Fruit fly (Drosophila melanogaster): ENCODE data around the gene ex.

ex gene

DNA sequence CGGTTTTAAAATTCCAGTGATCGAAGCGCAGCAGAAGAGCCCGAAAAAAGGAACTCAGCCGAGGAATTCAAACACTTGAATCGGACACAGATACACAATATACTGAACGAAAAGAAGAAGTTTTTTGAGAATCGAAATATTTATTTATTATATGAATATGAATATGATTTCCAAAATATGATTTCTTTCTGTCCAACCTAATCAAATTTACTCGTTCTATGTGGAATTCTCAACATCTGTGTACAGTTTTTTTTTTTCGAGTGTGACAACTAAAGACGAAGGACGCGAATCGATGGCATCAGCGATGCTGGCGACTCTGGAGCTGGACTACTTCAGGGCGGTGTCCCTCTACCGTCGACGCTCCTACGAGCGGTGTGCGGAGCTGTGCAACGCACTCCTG lies 7.9 kb upstream of the ex start:
- no peak for TF ChIP-seq CG17801 (GFP tag; optimal IDR thresholded peaks at IDR 0.05; ENCODE audit: partially characterized antibody)

- no peak for TF ChIP-seq CG17801 (GFP tag; optimal IDR thresholded peaks at IDR 0.05; ENCODE audit: partially characterized antibody)
Measured at dm6 chr2L:425491-425890, 5.5 kb upstream of the ex start.

- no peak for TF ChIP-seq CG17801 (GFP tag; optimal IDR thresholded peaks at IDR 0.05; ENCODE audit: partially characterized antibody)
Measured at dm6 chr2L:426449-426848, 4.6 kb upstream of the ex start.

- TF ChIP-seq CG17801 (GFP tag; optimal IDR thresholded peaks at IDR 0.05; ENCODE audit: partially characterized antibody), result no peak
Measured at dm6 chr2L:427338-428234, 3.4 kb upstream of the ex start.

- TF ChIP-seq CG17801 (GFP tag; optimal IDR thresholded peaks at IDR 0.05; ENCODE audit: partially characterized antibody), result no peak
Measured at dm6 chr2L:428380-428989, 2.5 kb upstream of the ex start.

- TF ChIP-seq CG17801 (GFP tag; optimal IDR thresholded peaks at IDR 0.05; ENCODE audit: partially characterized antibody), result no peak
Measured at dm6 chr2L:429680-430484, 1.1 kb upstream of the ex start.

DNA sequence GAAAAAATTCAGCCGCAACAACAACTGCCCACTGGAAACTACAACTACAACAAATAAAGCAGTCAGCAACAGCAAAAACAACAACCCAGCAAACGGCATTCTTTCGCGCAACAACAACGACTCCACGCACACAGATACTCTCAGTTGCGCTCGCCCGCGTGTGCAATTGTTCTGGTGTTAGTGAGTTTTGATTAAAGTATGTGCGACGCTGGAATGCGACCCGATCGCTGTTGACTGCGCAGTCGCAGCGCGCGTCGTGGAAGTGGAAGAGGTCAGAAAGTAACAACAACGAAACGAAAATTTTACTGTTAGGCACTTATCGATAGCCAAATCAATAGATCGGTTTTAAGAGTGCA lies 580 bp downstream of the ex start:
- TF ChIP-seq CG17801 (GFP tag; optimal IDR thresholded peaks at IDR 0.05; ENCODE audit: partially characterized antibody), result no peak

dm6 chr2L:432119-432518 lies 1.1 kb downstream of the ex start:
- peak; percentile 4 for TF ChIP-seq CG17801 (GFP tag; optimal IDR thresholded peaks at IDR 0.05; ENCODE audit: partially characterized antibody)

DNA sequence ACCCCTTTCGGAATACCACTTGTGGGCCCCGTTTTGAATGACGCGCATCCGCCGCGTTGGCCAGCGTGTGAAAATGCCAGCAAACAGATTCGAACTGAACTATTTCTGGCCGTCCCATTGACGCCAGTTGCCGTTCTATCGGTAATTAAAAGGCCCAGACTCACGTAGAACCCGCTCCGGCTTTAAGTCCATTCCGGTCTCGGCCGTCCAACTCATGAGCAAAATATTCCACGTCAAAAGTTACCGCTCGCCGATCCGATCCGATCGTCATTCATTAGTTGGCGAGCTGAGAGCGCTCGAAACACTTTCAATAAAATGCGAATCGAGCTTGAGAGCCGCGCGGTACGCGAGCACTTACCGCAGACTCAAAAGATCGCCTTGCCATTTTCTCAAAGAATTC lies 3.4 kb downstream of the ex start:
- TF ChIP-seq CG17801 (GFP tag; optimal IDR thresholded peaks at IDR 0.05; ENCODE audit: partially characterized antibody), result no peak

DNA sequence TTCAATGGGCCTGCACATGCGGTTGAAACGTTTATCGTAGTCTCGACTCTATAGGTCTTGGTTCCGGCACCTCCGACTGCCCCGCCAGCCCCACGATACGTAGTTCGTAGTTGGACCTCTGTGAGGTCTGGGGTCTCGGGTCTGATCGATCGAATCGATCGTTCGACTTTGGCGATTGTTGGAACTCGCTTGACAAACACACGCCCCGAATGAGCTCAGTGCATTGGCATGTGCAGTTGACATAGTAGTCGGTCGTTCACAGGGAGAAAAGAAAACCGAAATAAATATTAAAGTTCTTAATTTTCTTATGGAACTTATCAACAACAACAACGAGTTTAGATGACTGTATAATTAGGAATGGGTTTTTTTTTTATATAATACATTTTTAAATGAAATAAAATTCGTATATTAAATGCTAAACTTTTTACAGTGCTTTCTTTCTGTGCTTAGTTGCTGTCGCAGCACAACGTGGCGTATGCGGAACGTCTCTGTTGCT lies 4.3 kb downstream of the ex start:
- peak; percentile 81 for TF ChIP-seq CG17801 (GFP tag; optimal IDR thresholded peaks at IDR 0.05; ENCODE audit: partially characterized antibody)

- TF ChIP-seq CG17801 (GFP tag; optimal IDR thresholded peaks at IDR 0.05; ENCODE audit: partially characterized antibody), result no peak
Measured at dm6 chr2L:437498-437897, 6.5 kb downstream of the ex start.

- no peak for TF ChIP-seq CG17801 (GFP tag; optimal IDR thresholded peaks at IDR 0.05; ENCODE audit: partially characterized antibody)
Measured at dm6 chr2L:439339-439738, 8.3 kb downstream of the ex start.

- no peak for TF ChIP-seq CG17801 (GFP tag; optimal IDR thresholded peaks at IDR 0.05; ENCODE audit: partially characterized antibody)
Measured at dm6 chr2L:440638-441454, 9.8 kb downstream of the ex start.

DNA sequence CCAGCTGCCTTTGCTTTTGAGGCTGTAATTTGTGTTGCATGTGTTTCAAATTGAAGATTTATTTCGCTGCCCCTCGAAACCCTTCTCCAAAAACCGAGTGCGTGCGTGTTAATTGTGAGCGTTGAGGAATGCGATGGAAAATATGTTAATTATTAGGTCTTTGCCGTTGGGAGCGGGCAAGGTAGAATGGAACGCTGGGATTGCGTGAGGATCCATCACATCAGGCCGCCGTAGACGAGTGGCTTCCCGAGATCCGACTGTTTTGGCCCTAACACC lies 10.4 kb downstream of the ex start:
- no peak for TF ChIP-seq CG17801 (GFP tag; optimal IDR thresholded peaks at IDR 0.05; ENCODE audit: partially characterized antibody)

Data from ovary, adult (tissue).